Fruit fly (Drosophila melanogaster) whole organism, prepupa: Measurements from ENCODE around the gene CG17768.
A peak's percentile ranks its signal among the peaks of the same experiment; 100 is the strongest.

ENCODE experiments used
- CG10631 ChIP-seq: fragments of 200-800 bp; sonication (Bioruptor generic); optimal IDR thresholded peaks from 2 replicates; lab custom pipeline; 2016; ENCODE audit warnings: missing biosample characterization, missing genetic modification characterization
- CG16779 ChIP-seq: fragments of 200-800 bp; sonication (Bioruptor generic); optimal IDR thresholded peaks from 3 replicates; lab custom pipeline; 2017; ENCODE audit warnings: missing biosample characterization, mild to moderate bottlenecking, missing genetic modification characterization
- CG31627 ChIP-seq: fragments of 200-800 bp; sonication (Bioruptor generic); optimal IDR thresholded peaks from 3 replicates; lab custom pipeline; 2016; ENCODE audit warnings: missing biosample characterization, missing genetic modification characterization
- CG34406 ChIP-seq: fragments of 200-800 bp; sonication (Bioruptor generic); optimal IDR thresholded peaks from 3 replicates; lab custom pipeline; 2016; ENCODE audit warnings: missing biosample characterization, missing genetic modification characterization
- CG4318 ChIP-seq: fragments of 200-800 bp; sonication (Bioruptor generic); optimal IDR thresholded peaks from 3 replicates; lab custom pipeline; 2017; ENCODE audit warnings: missing biosample characterization, mild to moderate bottlenecking, missing genetic modification characterization
- CG6854 ChIP-seq: fragments of 200-800 bp; sonication (Bioruptor generic); optimal IDR thresholded peaks from 2 replicates; lab custom pipeline; 2017; ENCODE audit warnings: missing biosample characterization, mild to moderate bottlenecking, missing genetic modification characterization
- CG9139 ChIP-seq: fragments of 200-800 bp; sonication (Bioruptor generic); optimal IDR thresholded peaks from 3 replicates; lab custom pipeline; 2017; ENCODE audit warnings: missing biosample characterization, mild to moderate bottlenecking, missing genetic modification characterization
- Lpt ChIP-seq: fragments of 200-800 bp; sonication (Bioruptor generic); optimal IDR thresholded peaks from 3 replicates; lab custom pipeline; 2016; ENCODE audit warnings: missing biosample characterization, missing genetic modification characterization
- Smox ChIP-seq: fragments of 200-800 bp; sonication (Bioruptor generic); optimal IDR thresholded peaks from 3 replicates; lab custom pipeline; 2016; ENCODE audit warnings: missing biosample characterization, missing genetic modification characterization
- fkh ChIP-seq: fragments of 200-800 bp; sonication (Bioruptor generic); optimal IDR thresholded peaks from 3 replicates; lab custom pipeline; 2017; ENCODE audit warnings: missing biosample characterization, mild to moderate bottlenecking, missing genetic modification characterization, moderate library complexity

- TF ChIP-seq Lpt (GFP tag; lab: Kevin White, UChicago) (peak; percentile 48), CG10631 (GFP tag; lab: Kevin White, UChicago) (peak; percentile 72), CG6854 (no peak), CG9139 (GFP tag; lab: Kevin White, UChicago) (no peak), Smox (peak; percentile 74), CG16779 (tag; lab: Kevin White, UChicago) (no peak), CG34406 (GFP tag; lab: Kevin White, UChicago) (peak; percentile 55), fkh (no peak), CG4318 (peak; percentile 57), CG31627 (GFP tag; lab: Kevin White, UChicago) (peak; percentile 74)
Measured at dm6 chr2L:10386208-10386805, 18.7 kb downstream of the CG17768 start, which contains the start of the genes Cdk1 and mRpS7.
